Fruit fly (Drosophila melanogaster): ENCODE data around the gene CG32808.

CG32808 gene

dm6 chrX:1464033-1464432 is 5.6 kb downstream of the CG32808 start, which contains the start of gene Ns3 (continued):
- no peak for TF ChIP-seq Meics (GFP tag; optimal IDR thresholded peaks at IDR 0.05)
- no peak for TF ChIP-seq CG8944 (GFP tag; optimal IDR thresholded peaks at IDR 0.05)
- TF ChIP-seq CG17568 (GFP tag; optimal IDR thresholded peaks at IDR 0.05) = no peak
- no peak for TF ChIP-seq BtbVII (GFP tag; optimal IDR thresholded peaks at IDR 0.05)
- no peak for TF ChIP-seq CG11456 (GFP tag; IDR thresholded peaks at IDR 0.05)
- TF ChIP-seq Dip2 (GFP tag; IDR thresholded peaks at IDR 0.05) = no peak
- TF ChIP-seq gt (GFP tag; IDR thresholded peaks at IDR 0.05) = no peak
- TF ChIP-seq Opbp (GFP tag; IDR thresholded peaks at IDR 0.05; ENCODE audit: partially characterized antibody) = peak; percentile 86
- no peak for TF ChIP-seq hth (optimal IDR thresholded peaks at IDR 0.05)
- TF ChIP-seq ap (GFP tag; IDR thresholded peaks at IDR 0.05) = no peak
- no peak for TF ChIP-seq CG1832 (GFP tag; optimal IDR thresholded peaks at IDR 0.05)
- no peak for TF ChIP-seq CG1529 (GFP tag; optimal IDR thresholded peaks at IDR 0.05)
- TF ChIP-seq Trl (optimal IDR thresholded peaks at IDR 0.05) = no peak
- no peak for TF ChIP-seq Trl (GFP tag; optimal IDR thresholded peaks at IDR 0.05)
- no peak for TF ChIP-seq tin (GFP tag; optimal IDR thresholded peaks at IDR 0.05)
- TF ChIP-seq jigr1 (GFP tag; IDR thresholded peaks at IDR 0.05) = no peak
- TF ChIP-seq Fer3 (tag; optimal IDR thresholded peaks at IDR 0.05) = no peak
- TF ChIP-seq CG1647 (GFP tag; optimal IDR thresholded peaks at IDR 0.05) = no peak
- peak; percentile 78 for TF ChIP-seq Sry-δ (GFP tag; optimal IDR thresholded peaks at IDR 0.05)
- TF ChIP-seq CG34376 (GFP tag; optimal IDR thresholded peaks at IDR 0.05) = no peak
- no peak for TF ChIP-seq klu (GFP tag; IDR thresholded peaks at IDR 0.05)
- TF ChIP-seq en (GFP tag; optimal IDR thresholded peaks at IDR 0.05) = no peak
- no peak for TF ChIP-seq peb (GFP tag; IDR thresholded peaks at IDR 0.05)
- no peak for TF ChIP-seq so (GFP tag; IDR thresholded peaks at IDR 0.05)
- TF ChIP-seq seq (GFP tag; IDR thresholded peaks at IDR 0.05) = no peak
- TF ChIP-seq Doc3 (GFP tag; IDR thresholded peaks at IDR 0.05; ENCODE audit: partially characterized antibody) = peak; percentile 72
- no peak for TF ChIP-seq CG18011 (GFP tag; optimal IDR thresholded peaks at IDR 0.05)
- TF ChIP-seq nom (GFP tag; optimal IDR thresholded peaks at IDR 0.05) = no peak
- peak; percentile 94 for TF ChIP-seq Dp (GFP tag; optimal IDR thresholded peaks at IDR 0.05)
- no peak for TF ChIP-seq Fer1 (GFP tag; optimal IDR thresholded peaks at IDR 0.05)
- peak; percentile 63 for TF ChIP-seq YL-1 (GFP tag; optimal IDR thresholded peaks at IDR 0.05)
- TF ChIP-seq unc-4 (GFP tag; IDR thresholded peaks at IDR 0.05; ENCODE audit: partially characterized antibody) = peak; percentile 86
- TF ChIP-seq Dad (GFP tag; optimal IDR thresholded peaks at IDR 0.05) = no peak
- no peak for TF ChIP-seq CG7839 (tag; optimal IDR thresholded peaks at IDR 0.05)
- TF ChIP-seq CG14710 (tag; optimal IDR thresholded peaks at IDR 0.05) = peak; percentile 50
- TF ChIP-seq HLH4C (GFP tag; IDR thresholded peaks at IDR 0.05; ENCODE audit: partially characterized antibody) = peak; percentile 94
- peak; percentile 88 for TF ChIP-seq chinmo (GFP tag; IDR thresholded peaks at IDR 0.05; ENCODE audit: partially characterized antibody)
- TF ChIP-seq al (GFP tag; IDR thresholded peaks at IDR 0.05) = no peak
- TF ChIP-seq Atf3 (GFP tag; optimal IDR thresholded peaks at IDR 0.05) = no peak
- no peak for TF ChIP-seq CG11247 (GFP tag; IDR thresholded peaks at IDR 0.05)
- TF ChIP-seq jumu (GFP tag; optimal IDR thresholded peaks at IDR 0.05) = no peak
- TF ChIP-seq Bgb (GFP tag; IDR thresholded peaks at IDR 0.05; ENCODE audit: partially characterized antibody) = peak; percentile 92
- TF ChIP-seq CG4360 (GFP tag; IDR thresholded peaks at IDR 0.05) = no peak
- no peak for TF ChIP-seq CG12942 (GFP tag; optimal IDR thresholded peaks at IDR 0.05)
- no peak for TF ChIP-seq CG6683 (GFP tag; optimal IDR thresholded peaks at IDR 0.05)
- TF ChIP-seq Bteb2 (GFP tag; optimal IDR thresholded peaks at IDR 0.05) = no peak
- peak; percentile 40 for TF ChIP-seq gfzf (GFP tag; optimal IDR thresholded peaks at IDR 0.05)
- TF ChIP-seq mld (GFP tag; IDR thresholded peaks at IDR 0.05; ENCODE audit: partially characterized antibody) = peak; percentile 77; the same call in 2 of the 3 replicates
- no peak for TF ChIP-seq Oaz (GFP tag; IDR thresholded peaks at IDR 0.05)
- TF ChIP-seq odd (GFP tag; optimal IDR thresholded peaks at IDR 0.05) = no peak
- no peak for TF ChIP-seq rib (GFP tag; IDR thresholded peaks at IDR 0.05)
- peak; percentile 32 for TF ChIP-seq Sin3A (optimal IDR thresholded peaks at IDR 0.05)
- no peak for TF ChIP-seq HLH3B (GFP tag; IDR thresholded peaks at IDR 0.05)
